Worm (Caenorhabditis elegans) whole organism, L1 larva: ENCODE results near the gene Y24D9A.6.

Experiments
- C16A3.4 ChIP-seq: fragments of 150-350 bp; optimal IDR thresholded peaks from 2 replicates; lab custom pipeline; 2014; ENCODE audit warnings: missing biosample characterization, missing genetic modification characterization
- C34B4.2 ChIP-seq: sonication (generic microtip); optimal IDR thresholded peaks from 2 replicates; lab custom pipeline; 2017; ENCODE audit warnings: mild to moderate bottlenecking, missing genetic modification characterization, missing compliant biosample characterization
- Y116A8C.19 ChIP-seq: sonication (generic microtip); optimal IDR thresholded peaks from 2 replicates; lab custom pipeline; 2016; ENCODE audit warnings: missing compliant biosample characterization, missing genetic modification characterization, borderline replicate concordance
- aha-1 ChIP-seq: fragments of 150-350 bp; optimal IDR thresholded peaks from 2 replicates; lab custom pipeline; 2014; ENCODE audit warnings: missing biosample characterization, missing genetic modification characterization
- alr-1 ChIP-seq: fragments of 200-800 bp; sonication (Bioruptor generic); optimal IDR thresholded peaks from 2 replicates; lab custom pipeline; 2018; ENCODE audit warnings: borderline replicate concordance, mild to moderate bottlenecking, missing genetic modification characterization, missing compliant biosample characterization
- ama-1 ChIP-seq: fragments of 150-350 bp; optimal IDR thresholded peaks from 2 replicates; lab custom pipeline; 2014
- blmp-1 ChIP-seq: fragments of 150-350 bp; optimal IDR thresholded peaks from 2 replicates; lab custom pipeline; 2014; ENCODE audit warnings: missing biosample characterization, missing genetic modification characterization
- ceh-63 ChIP-seq: fragments of 200-800 bp; sonication (Bioruptor generic); optimal IDR thresholded peaks from 2 replicates; lab custom pipeline; 2018; ENCODE audit warnings: mild to moderate bottlenecking, missing genetic modification characterization, missing compliant biosample characterization
- dpl-1 ChIP-seq, 3 experiments: fragments of 150-350 bp in 2 of 3; sonication (generic microtip) in 1 of 3; optimal IDR thresholded peaks; 2 replicates each; lab custom pipeline; 2014 to 2017; ENCODE audit warnings: missing biosample characterization in 3 of 3, missing genetic modification characterization in 3 of 3, missing genetic modification reagents in 3 of 3
- dsc-1 ChIP-seq: sonication (generic microtip); optimal IDR thresholded peaks from 2 replicates; lab custom pipeline; 2016; ENCODE audit warnings: mild to moderate bottlenecking, missing genetic modification characterization, missing compliant biosample characterization
- efl-1 ChIP-seq, 4 experiments: fragments of 150-350 bp; optimal IDR thresholded peaks in 3 of 4; peaks in 1 of 4; 1 replicate in 1 of 4; 2 replicates in 3 of 4; lab custom pipeline; 2014; ENCODE audit warnings: missing biosample characterization in 2 of 4, missing genetic modification characterization in 2 of 4, missing genetic modification reagents in 2 of 4
- efl-3 ChIP-seq: fragments of 200-800 bp; sonication (Bioruptor generic); optimal IDR thresholded peaks from 2 replicates; lab custom pipeline; 2018; ENCODE audit warnings: mild to moderate bottlenecking, missing genetic modification characterization, missing compliant biosample characterization
- egl-13 ChIP-seq: sonication (generic microtip); optimal IDR thresholded peaks from 2 replicates; lab custom pipeline; 2016; ENCODE audit warnings: missing genotype, missing genetic modification reagents, missing genetic modification characterization, missing compliant biosample characterization
- elt-2 ChIP-seq: sonication (generic microtip); optimal IDR thresholded peaks from 2 replicates; lab custom pipeline; 2016; ENCODE audit warnings: missing genetic modification characterization, mild to moderate bottlenecking, inconsistent platforms, missing compliant biosample characterization, missing genetic modification reagents
- ets-5 ChIP-seq: fragments of 200-800 bp; sonication (Bioruptor generic); IDR thresholded peaks from 2 replicates; pipeline ENCODE4 v1.3.6; 2022; ENCODE audit warnings: missing genetic modification characterization, missing compliant biosample characterization
- fkh-10 ChIP-seq: sonication (generic microtip); optimal IDR thresholded peaks from 2 replicates; lab custom pipeline; 2017; ENCODE audit warnings: missing biosample characterization, missing genetic modification reagents, missing genetic modification characterization
- fkh-4 ChIP-seq: sonication (generic microtip); optimal IDR thresholded peaks from 2 replicates; lab custom pipeline; 2016; ENCODE audit warnings: missing compliant biosample characterization, missing genetic modification characterization, borderline replicate concordance
- hlh-17 ChIP-seq: fragments of 200-800 bp; sonication (Bioruptor generic); optimal IDR thresholded peaks from 2 replicates; lab custom pipeline; 2018; ENCODE audit warnings: missing genetic modification characterization, mild to moderate bottlenecking, missing compliant biosample characterization, moderate library complexity, borderline replicate concordance
- hpl-2 ChIP-seq: fragments of 150-350 bp; optimal IDR thresholded peaks from 2 replicates; lab custom pipeline; 2014; ENCODE audit warnings: missing biosample characterization, missing genetic modification reagents, missing genetic modification characterization
- irx-1 ChIP-seq: sonication (generic microtip); optimal IDR thresholded peaks from 2 replicates; lab custom pipeline; 2016; ENCODE audit warnings: missing genetic modification characterization, missing compliant biosample characterization
- isw-1 ChIP-seq: fragments of 200-800 bp; sonication (Bioruptor generic); IDR thresholded peaks from 2 replicates; pipeline ENCODE4 v1.3.6; 2022; ENCODE audit warnings: missing genetic modification characterization, missing compliant biosample characterization
- jun-1 ChIP-seq: fragments of 150-350 bp; optimal IDR thresholded peaks from 2 replicates; lab custom pipeline; 2014; ENCODE audit warnings: missing biosample characterization, missing genetic modification reagents, missing genetic modification characterization
- lin-15B ChIP-seq: fragments of 150-350 bp; sonication (generic microtip); optimal IDR thresholded peaks from 3 replicates; lab custom pipeline; 2014; ENCODE audit warnings: missing biosample characterization, missing genetic modification characterization
- lin-39 ChIP-seq: fragments of 150-350 bp; optimal IDR thresholded peaks from 2 replicates; lab custom pipeline; 2014; ENCODE audit warnings: missing biosample characterization, missing genetic modification reagents, missing genetic modification characterization
- mdl-1 ChIP-seq, 2 experiments: fragments of 150-350 bp; optimal IDR thresholded peaks; 2 replicates each; lab custom pipeline; 2014 to 2017; ENCODE audit warnings: missing biosample characterization in 2 of 2, missing genetic modification characterization in 2 of 2, inconsistent platforms in 1 of 2
- mef-2 ChIP-seq: fragments of 150-350 bp; optimal IDR thresholded peaks from 2 replicates; lab custom pipeline; 2014; ENCODE audit warnings: missing biosample characterization, missing genetic modification characterization
- nhr-12 ChIP-seq: sonication (generic microtip); optimal IDR thresholded peaks from 2 replicates; lab custom pipeline; 2017; ENCODE audit warnings: missing biosample characterization, missing genetic modification characterization
- nhr-20 ChIP-seq: sonication (generic microtip); optimal IDR thresholded peaks from 2 replicates; lab custom pipeline; 2016; ENCODE audit warnings: mild to moderate bottlenecking, missing genetic modification characterization, missing compliant biosample characterization
- nhr-28 ChIP-seq: fragments of 150-350 bp; optimal IDR thresholded peaks from 2 replicates; lab custom pipeline; 2014; ENCODE audit warnings: missing biosample characterization, missing genetic modification characterization
- nhr-71 ChIP-seq: sonication (generic microtip); optimal IDR thresholded peaks from 2 replicates; lab custom pipeline; 2016; ENCODE audit warnings: mild to moderate bottlenecking, missing genetic modification characterization, moderate library complexity, missing compliant biosample characterization
- nhr-77 ChIP-seq: fragments of 150-350 bp; optimal IDR thresholded peaks from 2 replicates; lab custom pipeline; 2014; ENCODE audit warnings: missing biosample characterization, missing genetic modification characterization
- nhr-84 ChIP-seq: sonication (generic microtip); optimal IDR thresholded peaks from 2 replicates; lab custom pipeline; 2017; ENCODE audit warnings: missing biosample characterization, missing genetic modification characterization
- nhr-85 ChIP-seq: sonication (generic microtip); peaks from one replicate; lab custom pipeline; 2016; ENCODE audit warnings: missing genetic modification characterization, inconsistent platforms, missing compliant biosample characterization
- pag-3 ChIP-seq: sonication (generic microtip); optimal IDR thresholded peaks from 2 replicates; lab custom pipeline; 2017; ENCODE audit warnings: missing genetic modification characterization, mild to moderate bottlenecking, missing compliant biosample characterization, antibody characterized with exemption, borderline replicate concordance; ENCODE audit not compliant: insufficient read depth
- pax-3 ChIP-seq: fragments of 200-800 bp; sonication (Bioruptor generic); optimal IDR thresholded peaks from 2 replicates; lab custom pipeline; 2018; ENCODE audit warnings: mild to moderate bottlenecking, missing genetic modification characterization, moderate library complexity, missing compliant biosample characterization
- pqm-1 ChIP-seq: sonication (generic microtip); optimal IDR thresholded peaks from 3 replicates; lab custom pipeline; 2017; ENCODE audit warnings: missing biosample characterization, missing genetic modification characterization
- rnt-1 ChIP-seq: sonication (generic microtip); optimal IDR thresholded peaks from 2 replicates; lab custom pipeline; 2016; ENCODE audit warnings: mild to moderate bottlenecking, missing genetic modification characterization, moderate library complexity, missing compliant biosample characterization
- skn-1 ChIP-seq: fragments of 150-350 bp; optimal IDR thresholded peaks from 2 replicates; lab custom pipeline; 2014; ENCODE audit warnings: missing biosample characterization, missing genetic modification characterization
- snu-23 ChIP-seq: sonication (generic microtip); optimal IDR thresholded peaks from 2 replicates; lab custom pipeline; 2016; ENCODE audit warnings: missing genetic modification characterization, missing compliant biosample characterization
- sox-4 ChIP-seq: sonication (generic microtip); optimal IDR thresholded peaks from 2 replicates; lab custom pipeline; 2016; ENCODE audit warnings: missing genetic modification characterization, missing compliant biosample characterization
- sptf-1 ChIP-seq: fragments of 150-350 bp; optimal IDR thresholded peaks from 2 replicates; lab custom pipeline; 2014; ENCODE audit warnings: missing biosample characterization, missing genetic modification characterization
- sup-37 ChIP-seq: fragments of 200-800 bp; sonication (Bioruptor generic); optimal IDR thresholded peaks from 2 replicates; lab custom pipeline; 2018; ENCODE audit warnings: mild to moderate bottlenecking, missing genetic modification characterization, missing compliant biosample characterization
- swsn-7 ChIP-seq: sonication (generic microtip); optimal IDR thresholded peaks from 2 replicates; lab custom pipeline; 2016; ENCODE audit warnings: missing genetic modification characterization, missing compliant biosample characterization
- tbx-2 ChIP-seq: sonication (generic microtip); optimal IDR thresholded peaks from 2 replicates; lab custom pipeline; 2016; ENCODE audit warnings: missing genetic modification characterization, missing compliant biosample characterization
- tlp-1 ChIP-seq: fragments of 150-350 bp; optimal IDR thresholded peaks from 2 replicates; lab custom pipeline; 2014; ENCODE audit warnings: missing biosample characterization, missing genetic modification characterization
- unc-30 ChIP-seq: sonication (generic microtip); optimal IDR thresholded peaks from 2 replicates; lab custom pipeline; 2017; ENCODE audit warnings: missing biosample characterization, missing genetic modification characterization
- unc-62 ChIP-seq: fragments of 150-350 bp; optimal IDR thresholded peaks from 2 replicates; lab custom pipeline; 2014; ENCODE audit warnings: missing biosample characterization, missing genetic modification reagents, missing genetic modification characterization
- unc-98 ChIP-seq: fragments of 200-800 bp; sonication (Bioruptor generic); IDR thresholded peaks from 2 replicates; pipeline ENCODE4 v1.3.6; 2022; ENCODE audit warnings: missing genetic modification characterization, missing compliant biosample characterization
- zag-1 ChIP-seq: fragments of 150-350 bp; optimal IDR thresholded peaks from 2 replicates; lab custom pipeline; 2014; ENCODE audit warnings: missing biosample characterization, missing genetic modification characterization
- ztf-11 ChIP-seq, 2 experiments: sonication (generic microtip); optimal IDR thresholded peaks; 2 replicates each; lab custom pipeline; 2016 to 2017; ENCODE audit warnings: missing genetic modification characterization in 2 of 2, missing biosample characterization in 1 of 2, missing compliant biosample characterization in 1 of 2
- ztf-4 ChIP-seq: fragments of 150-350 bp; optimal IDR thresholded peaks from 2 replicates; lab custom pipeline; 2014; ENCODE audit warnings: missing biosample characterization, missing genetic modification characterization

Gene Y24D9A.6

ce11 chrIV:4369116-4369515 is 31.1 kb downstream of the Y24D9A.6 start:
- TF ChIP-seq pax-3 (tag; lab: Kevin White, UChicago): no peak
- TF ChIP-seq efl-1 (optimal IDR thresholded peaks at IDR 0.05; lab: Kevin White, UChicago): no peak
- no peak for TF ChIP-seq efl-1 (GFP tag; optimal IDR thresholded peaks at IDR 0.05 in 1 of 2; lab: Kevin White, UChicago)
- TF ChIP-seq nhr-84 (tag; lab: Kevin White, UChicago): no peak
- TF ChIP-seq tbx-2 (tag; lab: Kevin White, UChicago): no peak
- TF ChIP-seq ets-5: no peak
- TF ChIP-seq nhr-12 (tag; lab: Kevin White, UChicago): no peak
- no peak for TF ChIP-seq ztf-4 (tag; lab: Kevin White, UChicago)
- no peak for TF ChIP-seq irx-1 (tag; lab: Kevin White, UChicago)
- no peak for TF ChIP-seq nhr-77 (tag; lab: Kevin White, UChicago)
- TF ChIP-seq nhr-20: no peak
- no peak for TF ChIP-seq C34B4.2 (tag; lab: Kevin White, UChicago)
- no peak for TF ChIP-seq blmp-1 (tag; lab: Kevin White, UChicago)
- no peak for TF ChIP-seq unc-98 (GFP tag; lab: Robert Waterston, UW)

ce11 chrIV:4360497-4360896 is 39.7 kb downstream of the Y24D9A.6 start, which contains the start of gene F55F10.1:
TSS of gene F55F10.1 (plus strand) at chrIV:4360837.
- TF ChIP-seq hpl-2 (no peak), fkh-4 (tag; lab: Kevin White, UChicago) (no peak), alr-1 (no peak), nhr-12 (tag; lab: Kevin White, UChicago) (no peak), isw-1 (GFP tag; lab: Robert Waterston, UW) (peak; percentile 64), dpl-1 (GFP tag; optimal IDR thresholded peaks at IDR 0.05; lab: Kevin White, UChicago) (peak; percentile 76 to 84 (median 83)), blmp-1 (tag; lab: Kevin White, UChicago) (no peak), C16A3.4 (tag; lab: Kevin White, UChicago) (peak; percentile 48), zag-1 (tag; lab: Kevin White, UChicago) (peak; percentile 27), sptf-1 (tag; lab: Kevin White, UChicago) (no peak), mdl-1 (tag; optimal IDR thresholded peaks at IDR 0.05; lab: Kevin White, UChicago) (peak in 1 of 2 experiments; percentile 19), jun-1 (peak; percentile 77), ama-1 (lab: Kevin White, UChicago) (no peak), nhr-85 (peak; percentile 84), dsc-1 (no peak), sup-37 (no peak), ceh-63 (GFP tag; lab: Kevin White, UChicago) (no peak), efl-3 (GFP tag; lab: Kevin White, UChicago) (no peak), lin-15B (tag; lab: Kevin White, UChicago) (peak; percentile 8), egl-13 (tag; lab: Kevin White, UChicago) (peak; percentile 17), swsn-7 (tag; lab: Kevin White, UChicago) (peak; percentile 80), nhr-77 (tag; lab: Kevin White, UChicago) (no peak), unc-98 (GFP tag; lab: Robert Waterston, UW) (no peak), Y116A8C.19 (tag; lab: Kevin White, UChicago) (no peak), unc-30 (tag; lab: Kevin White, UChicago) (no peak), pqm-1 (tag; lab: Kevin White, UChicago) (no peak), nhr-71 (tag; lab: Kevin White, UChicago) (peak; percentile 87), irx-1 (tag; lab: Kevin White, UChicago) (peak; percentile 53), elt-2 (tag; lab: Kevin White, UChicago) (peak; percentile 25), sox-4 (peak; percentile 59), lin-39 (tag; lab: Kevin White, UChicago) (peak; percentile 63), unc-62 (GFP tag; lab: Kevin White, UChicago) (no peak), C34B4.2 (tag; lab: Kevin White, UChicago) (no peak), pag-3 (tag; lab: Kevin White, UChicago) (no peak), aha-1 (tag; lab: Kevin White, UChicago) (no peak), hlh-17 (GFP tag; lab: Kevin White, UChicago) (no peak), ztf-11 (tag; optimal IDR thresholded peaks at IDR 0.05; lab: Kevin White, UChicago) (no peak), snu-23 (GFP tag; lab: Kevin White, UChicago) (peak; percentile 84), nhr-28 (tag; lab: Kevin White, UChicago) (no peak), mef-2 (tag; lab: Kevin White, UChicago) (no peak), tlp-1 (no peak), skn-1 (tag; lab: Kevin White, UChicago) (peak; percentile 60), rnt-1 (tag; lab: Kevin White, UChicago) (peak; percentile 81), fkh-10 (GFP tag; lab: Kevin White, UChicago) (no peak)
